Worm (Caenorhabditis elegans) whole organism, L1 larva: ENCODE data around the gene mboa-4.

Source experiments
- C04F5.9 ChIP-seq: sonication (generic microtip); optimal IDR thresholded peaks from 2 replicates; lab custom pipeline; 2016; ENCODE audit warnings: missing genetic modification characterization, missing compliant biosample characterization
- F16B12.6 ChIP-seq: fragments of 150-350 bp; optimal IDR thresholded peaks from 2 replicates; lab custom pipeline; 2014; ENCODE audit warnings: missing biosample characterization, missing genetic modification characterization
- aha-1 ChIP-seq: fragments of 150-350 bp; optimal IDR thresholded peaks from 2 replicates; lab custom pipeline; 2014; ENCODE audit warnings: missing biosample characterization, missing genetic modification characterization
- aly-2 ChIP-seq: fragments of 150-350 bp; optimal IDR thresholded peaks from 2 replicates; lab custom pipeline; 2014; ENCODE audit warnings: missing biosample characterization, missing genetic modification characterization
- ama-1 ChIP-seq: fragments of 150-350 bp; optimal IDR thresholded peaks from 2 replicates; lab custom pipeline; 2014
- blmp-1 ChIP-seq: fragments of 150-350 bp; optimal IDR thresholded peaks from 2 replicates; lab custom pipeline; 2014; ENCODE audit warnings: missing biosample characterization, missing genetic modification characterization
- ceh-88 ChIP-seq: fragments of 200-800 bp; sonication (Bioruptor generic); IDR thresholded peaks from 2 replicates; pipeline ENCODE4 v1.3.6; 2022; ENCODE audit warnings: missing genetic modification characterization, missing compliant biosample characterization
- ces-1 ChIP-seq: fragments of 150-350 bp; optimal IDR thresholded peaks from 2 replicates; lab custom pipeline; 2014; ENCODE audit warnings: missing biosample characterization, missing genetic modification reagents, missing genetic modification characterization
- dpl-1 ChIP-seq, 3 experiments: fragments of 150-350 bp in 2 of 3; sonication (generic microtip) in 1 of 3; optimal IDR thresholded peaks; 2 replicates each; lab custom pipeline; 2014 to 2017; ENCODE audit warnings: missing biosample characterization in 3 of 3, missing genetic modification characterization in 3 of 3, missing genetic modification reagents in 3 of 3
- dsc-1 ChIP-seq: sonication (generic microtip); optimal IDR thresholded peaks from 2 replicates; lab custom pipeline; 2016; ENCODE audit warnings: mild to moderate bottlenecking, missing genetic modification characterization, missing compliant biosample characterization
- efl-1 ChIP-seq, 4 experiments: fragments of 150-350 bp; optimal IDR thresholded peaks in 3 of 4; peaks in 1 of 4; 1 replicate in 1 of 4; 2 replicates in 3 of 4; lab custom pipeline; 2014; ENCODE audit warnings: missing biosample characterization in 2 of 4, missing genetic modification characterization in 2 of 4, missing genetic modification reagents in 2 of 4
- efl-3 ChIP-seq: fragments of 200-800 bp; sonication (Bioruptor generic); optimal IDR thresholded peaks from 2 replicates; lab custom pipeline; 2018; ENCODE audit warnings: mild to moderate bottlenecking, missing genetic modification characterization, missing compliant biosample characterization
- egl-13 ChIP-seq: sonication (generic microtip); optimal IDR thresholded peaks from 2 replicates; lab custom pipeline; 2016; ENCODE audit warnings: missing genotype, missing genetic modification reagents, missing genetic modification characterization, missing compliant biosample characterization
- elt-2 ChIP-seq: sonication (generic microtip); optimal IDR thresholded peaks from 2 replicates; lab custom pipeline; 2016; ENCODE audit warnings: missing genetic modification characterization, mild to moderate bottlenecking, inconsistent platforms, missing compliant biosample characterization, missing genetic modification reagents
- elt-3 ChIP-seq, 6 experiments: fragments of 150-350 bp in 1 of 6; sonication (generic microtip); optimal IDR thresholded peaks; 2 replicates each; lab custom pipeline; 2017 to 2018; ENCODE audit warnings: missing biosample characterization in 6 of 6, missing genetic modification characterization in 6 of 6, inconsistent platforms in 1 of 6
- ets-5 ChIP-seq: fragments of 200-800 bp; sonication (Bioruptor generic); IDR thresholded peaks from 2 replicates; pipeline ENCODE4 v1.3.6; 2022; ENCODE audit warnings: missing genetic modification characterization, missing compliant biosample characterization
- fkh-10 ChIP-seq: sonication (generic microtip); optimal IDR thresholded peaks from 2 replicates; lab custom pipeline; 2017; ENCODE audit warnings: missing biosample characterization, missing genetic modification reagents, missing genetic modification characterization
- fkh-4 ChIP-seq: sonication (generic microtip); optimal IDR thresholded peaks from 2 replicates; lab custom pipeline; 2016; ENCODE audit warnings: missing compliant biosample characterization, missing genetic modification characterization, borderline replicate concordance
- fkh-8 ChIP-seq: sonication (generic microtip); optimal IDR thresholded peaks from 2 replicates; lab custom pipeline; 2016; ENCODE audit warnings: mild to moderate bottlenecking, missing genetic modification characterization, missing compliant biosample characterization
- grh-1 ChIP-seq: fragments of 200-800 bp; sonication (Bioruptor generic); IDR thresholded peaks from 2 replicates; pipeline ENCODE4 v1.3.6; 2022; ENCODE audit warnings: missing genetic modification reagents, missing genetic modification characterization, missing compliant biosample characterization
- hlh-17 ChIP-seq: fragments of 200-800 bp; sonication (Bioruptor generic); optimal IDR thresholded peaks from 2 replicates; lab custom pipeline; 2018; ENCODE audit warnings: missing genetic modification characterization, mild to moderate bottlenecking, missing compliant biosample characterization, moderate library complexity, borderline replicate concordance
- hpl-2 ChIP-seq: fragments of 150-350 bp; optimal IDR thresholded peaks from 2 replicates; lab custom pipeline; 2014; ENCODE audit warnings: missing biosample characterization, missing genetic modification reagents, missing genetic modification characterization
- irx-1 ChIP-seq: sonication (generic microtip); optimal IDR thresholded peaks from 2 replicates; lab custom pipeline; 2016; ENCODE audit warnings: missing genetic modification characterization, missing compliant biosample characterization
- isw-1 ChIP-seq: fragments of 200-800 bp; sonication (Bioruptor generic); IDR thresholded peaks from 2 replicates; pipeline ENCODE4 v1.3.6; 2022; ENCODE audit warnings: missing genetic modification characterization, missing compliant biosample characterization
- lin-35 ChIP-seq, 2 experiments: fragments of 150-350 bp; optimal IDR thresholded peaks; 2 replicates each; lab custom pipeline; 2014; ENCODE audit warnings: missing biosample characterization in 2 of 2, missing genetic modification characterization in 2 of 2, missing genetic modification reagents in 2 of 2
- lin-39 ChIP-seq: fragments of 150-350 bp; optimal IDR thresholded peaks from 2 replicates; lab custom pipeline; 2014; ENCODE audit warnings: missing biosample characterization, missing genetic modification reagents, missing genetic modification characterization
- lir-3 ChIP-seq: sonication (generic microtip); optimal IDR thresholded peaks from 2 replicates; lab custom pipeline; 2016; ENCODE audit warnings: mild to moderate bottlenecking, missing genetic modification characterization, moderate library complexity, missing compliant biosample characterization; ENCODE audit not compliant: poor library complexity
- mab-9 ChIP-seq: fragments of 200-800 bp; sonication (Bioruptor generic); IDR thresholded peaks from 2 replicates; pipeline ENCODE4 v1.3.6; 2022; ENCODE audit warnings: missing genetic modification reagents, missing genetic modification characterization, missing compliant biosample characterization
- mep-1 ChIP-seq: fragments of 150-350 bp; optimal IDR thresholded peaks from 2 replicates; lab custom pipeline; 2014; ENCODE audit warnings: missing biosample characterization, missing genetic modification characterization
- nhr-19 ChIP-seq: fragments of 200-800 bp; sonication (Bioruptor generic); conservative IDR thresholded peaks from 2 replicates; pipeline ENCODE4 v1.3.6; 2022; ENCODE audit warnings: missing genetic modification characterization, missing compliant biosample characterization
- nhr-20 ChIP-seq: sonication (generic microtip); optimal IDR thresholded peaks from 2 replicates; lab custom pipeline; 2016; ENCODE audit warnings: mild to moderate bottlenecking, missing genetic modification characterization, missing compliant biosample characterization
- nhr-28 ChIP-seq: fragments of 150-350 bp; optimal IDR thresholded peaks from 2 replicates; lab custom pipeline; 2014; ENCODE audit warnings: missing biosample characterization, missing genetic modification characterization
- nhr-47 ChIP-seq: sonication (generic microtip); optimal IDR thresholded peaks from 2 replicates; lab custom pipeline; 2016; ENCODE audit warnings: mild to moderate bottlenecking, missing genetic modification characterization, moderate library complexity, missing compliant biosample characterization
- nhr-76 ChIP-seq: sonication (generic microtip); optimal IDR thresholded peaks from 2 replicates; lab custom pipeline; 2017; ENCODE audit warnings: missing biosample characterization, missing genetic modification characterization
- nhr-85 ChIP-seq: sonication (generic microtip); peaks from one replicate; lab custom pipeline; 2016; ENCODE audit warnings: missing genetic modification characterization, inconsistent platforms, missing compliant biosample characterization
- pag-3 ChIP-seq: sonication (generic microtip); optimal IDR thresholded peaks from 2 replicates; lab custom pipeline; 2017; ENCODE audit warnings: missing genetic modification characterization, mild to moderate bottlenecking, missing compliant biosample characterization, antibody characterized with exemption, borderline replicate concordance; ENCODE audit not compliant: insufficient read depth
- pax-3 ChIP-seq: fragments of 200-800 bp; sonication (Bioruptor generic); optimal IDR thresholded peaks from 2 replicates; lab custom pipeline; 2018; ENCODE audit warnings: mild to moderate bottlenecking, missing genetic modification characterization, moderate library complexity, missing compliant biosample characterization
- rnt-1 ChIP-seq: sonication (generic microtip); optimal IDR thresholded peaks from 2 replicates; lab custom pipeline; 2016; ENCODE audit warnings: mild to moderate bottlenecking, missing genetic modification characterization, moderate library complexity, missing compliant biosample characterization
- snpc-4 ChIP-seq: fragments of 150-350 bp; optimal IDR thresholded peaks from 2 replicates; lab custom pipeline; 2014; ENCODE audit warnings: missing biosample characterization, missing genetic modification characterization
- sox-4 ChIP-seq: sonication (generic microtip); optimal IDR thresholded peaks from 2 replicates; lab custom pipeline; 2016; ENCODE audit warnings: missing genetic modification characterization, missing compliant biosample characterization
- sptf-1 ChIP-seq: fragments of 150-350 bp; optimal IDR thresholded peaks from 2 replicates; lab custom pipeline; 2014; ENCODE audit warnings: missing biosample characterization, missing genetic modification characterization
- sup-37 ChIP-seq: fragments of 200-800 bp; sonication (Bioruptor generic); optimal IDR thresholded peaks from 2 replicates; lab custom pipeline; 2018; ENCODE audit warnings: mild to moderate bottlenecking, missing genetic modification characterization, missing compliant biosample characterization
- swsn-7 ChIP-seq: sonication (generic microtip); optimal IDR thresholded peaks from 2 replicates; lab custom pipeline; 2016; ENCODE audit warnings: missing genetic modification characterization, missing compliant biosample characterization
- tbx-2 ChIP-seq: sonication (generic microtip); optimal IDR thresholded peaks from 2 replicates; lab custom pipeline; 2016; ENCODE audit warnings: missing genetic modification characterization, missing compliant biosample characterization
- tlp-1 ChIP-seq: fragments of 150-350 bp; optimal IDR thresholded peaks from 2 replicates; lab custom pipeline; 2014; ENCODE audit warnings: missing biosample characterization, missing genetic modification characterization
- unc-30 ChIP-seq: sonication (generic microtip); optimal IDR thresholded peaks from 2 replicates; lab custom pipeline; 2017; ENCODE audit warnings: missing biosample characterization, missing genetic modification characterization
- unc-62 ChIP-seq: fragments of 150-350 bp; optimal IDR thresholded peaks from 2 replicates; lab custom pipeline; 2014; ENCODE audit warnings: missing biosample characterization, missing genetic modification reagents, missing genetic modification characterization
- unc-98 ChIP-seq: fragments of 200-800 bp; sonication (Bioruptor generic); IDR thresholded peaks from 2 replicates; pipeline ENCODE4 v1.3.6; 2022; ENCODE audit warnings: missing genetic modification characterization, missing compliant biosample characterization
- vab-15 ChIP-seq: sonication (generic microtip); optimal IDR thresholded peaks from 2 replicates; lab custom pipeline; 2017; ENCODE audit warnings: missing genotype, mild to moderate bottlenecking, missing genetic modification characterization, missing compliant biosample characterization
- zag-1 ChIP-seq: fragments of 150-350 bp; optimal IDR thresholded peaks from 2 replicates; lab custom pipeline; 2014; ENCODE audit warnings: missing biosample characterization, missing genetic modification characterization
- ztf-11 ChIP-seq, 2 experiments: sonication (generic microtip); optimal IDR thresholded peaks; 2 replicates each; lab custom pipeline; 2016 to 2017; ENCODE audit warnings: missing genetic modification characterization in 2 of 2, missing biosample characterization in 1 of 2, missing compliant biosample characterization in 1 of 2

mboa-4 gene

ce11 chrIV:11118837-11119491 lies 40.8 kb downstream of the mboa-4 start, which contains the start of the genes imp-2 and enpl-1 (continued):
- peak; percentile 60 for TF ChIP-seq snpc-4 (tag; lab: Kevin White, UChicago)
- peak in 1 of 2 experiments; percentile 78 for TF ChIP-seq ztf-11 (tag; optimal IDR thresholded peaks at IDR 0.05; lab: Kevin White, UChicago)
- TF ChIP-seq efl-1 (optimal IDR thresholded peaks at IDR 0.05; lab: Kevin White, UChicago) = peak; percentile 87 to 90
- TF ChIP-seq efl-1 (GFP tag; optimal IDR thresholded peaks at IDR 0.05 in 1 of 2; lab: Kevin White, UChicago) = peak; percentile 77 to 98
- TF ChIP-seq fkh-4 (tag; lab: Kevin White, UChicago) = peak; percentile 51
- peak; percentile 60 to 79 (median 78) for TF ChIP-seq dpl-1 (GFP tag; optimal IDR thresholded peaks at IDR 0.05; lab: Kevin White, UChicago)
- peak; percentile 88 for TF ChIP-seq mep-1 (tag; lab: Kevin White, UChicago)
- TF ChIP-seq nhr-85 (tag; lab: Kevin White, UChicago) = peak; percentile 95
- TF ChIP-seq aha-1 (tag; lab: Kevin White, UChicago) = no peak
- peak; percentile 72 for TF ChIP-seq elt-2
- TF ChIP-seq vab-15 = peak; percentile 55
- peak; percentile 91 for TF ChIP-seq grh-1 (GFP tag; lab: Robert Waterston, UW)
- TF ChIP-seq nhr-76 (tag; lab: Kevin White, UChicago) = peak; percentile 38
- peak; percentile 94 for TF ChIP-seq nhr-20 (tag; lab: Kevin White, UChicago)
- TF ChIP-seq ceh-88 = no peak
- TF ChIP-seq hpl-2 (GFP tag; lab: Kevin White, UChicago) = peak; percentile 7
- TF ChIP-seq C04F5.9 = peak; percentile 59
- peak; percentile 44 for TF ChIP-seq aly-2 (tag; lab: Kevin White, UChicago)
- TF ChIP-seq zag-1 (tag; lab: Kevin White, UChicago) = peak; percentile 40
- TF ChIP-seq lin-39 (tag; lab: Kevin White, UChicago) = peak; percentile 72
- peak; percentile 83 for TF ChIP-seq egl-13
- TF ChIP-seq sptf-1 (tag; lab: Kevin White, UChicago) = no peak
- TF ChIP-seq fkh-10 (GFP tag; lab: Kevin White, UChicago) = peak; percentile 75
- no peak for TF ChIP-seq unc-30 (tag; lab: Kevin White, UChicago)
- no peak for TF ChIP-seq unc-62 (GFP tag; lab: Kevin White, UChicago)
- TF ChIP-seq irx-1 (tag; lab: Kevin White, UChicago) = peak; percentile 81
- TF ChIP-seq elt-3 (tag; optimal IDR thresholded peaks at IDR 0.05; lab: Kevin White, UChicago) = peak in 3 of 6 experiments; percentile 25 to 91 (median 63)
- peak; percentile 94 for TF ChIP-seq isw-1 (GFP tag; lab: Robert Waterston, UW)
- no peak for TF ChIP-seq ets-5 (GFP tag; lab: Robert Waterston, UW)
- TF ChIP-seq swsn-7 = peak; percentile 94
- peak; percentile 85 for TF ChIP-seq dsc-1
- peak; percentile 89 for TF ChIP-seq fkh-8 (tag; lab: Kevin White, UChicago)
- peak; percentile 84 for TF ChIP-seq pax-3 (tag; lab: Kevin White, UChicago)
- TF ChIP-seq efl-3 (GFP tag; lab: Kevin White, UChicago) = no peak
- peak; percentile 94 for TF ChIP-seq tbx-2 (tag; lab: Kevin White, UChicago)
- peak; percentile 91 for TF ChIP-seq rnt-1 (tag; lab: Kevin White, UChicago)
- TF ChIP-seq nhr-28 = no peak
- TF ChIP-seq ama-1 (lab: Kevin White, UChicago) = peak; percentile 30
- TF ChIP-seq tlp-1 = no peak
- TF ChIP-seq lin-35 (GFP tag; optimal IDR thresholded peaks at IDR 0.05; lab: Kevin White, UChicago) = peak; percentile 83 to 88
- TF ChIP-seq pag-3 (tag; lab: Kevin White, UChicago) = no peak
- TF ChIP-seq nhr-47 (tag; lab: Kevin White, UChicago) = peak; percentile 94
- TF ChIP-seq sup-37 (GFP tag; lab: Kevin White, UChicago) = peak; percentile 76
- peak; percentile 93 for TF ChIP-seq nhr-19 (GFP tag; lab: Robert Waterston, UW)
- TF ChIP-seq blmp-1 = peak; percentile 37
- peak; percentile 49; the same call in 1 of the 2 replicates for TF ChIP-seq unc-98
- TF ChIP-seq hlh-17 (GFP tag; lab: Kevin White, UChicago) = no peak
- TF ChIP-seq mab-9 (GFP tag; lab: Robert Waterston, UW) = peak; percentile 77; the same call in 1 of the 2 replicates
- TF ChIP-seq lir-3 (tag; lab: Kevin White, UChicago) = peak; percentile 74
- peak; percentile 41 for TF ChIP-seq sox-4 (tag; lab: Kevin White, UChicago)
- peak; percentile 56 for TF ChIP-seq F16B12.6
- no peak for TF ChIP-seq ces-1 (GFP tag; lab: Kevin White, UChicago)
